Fruit fly (Drosophila melanogaster): Measurements from ENCODE around the gene RpS2.

- TF ChIP-seq CG8478 (optimal IDR thresholded peaks at IDR 0.05) (no peak), psq (optimal IDR thresholded peaks at IDR 0.05) (no peak), pan (optimal IDR thresholded peaks at IDR 0.05) (no peak)
Observed at dm6 chr2L:9946051-9946450, 48.7 kb upstream of the RpS2 start.
